Worm (Caenorhabditis elegans) whole organism, mixed stage, embryonic: ENCODE measurements around the gene T25B9.6.

ENCODE experiments used
- M03D4.4 ChIP-seq: sonication (generic microtip); optimal IDR thresholded peaks from 2 replicates; lab custom pipeline; 2017; ENCODE audit warnings: mild to moderate bottlenecking, missing genetic modification characterization, missing compliant biosample characterization
- bed-3 ChIP-seq: fragments of 200-800 bp; sonication (Bioruptor generic); optimal IDR thresholded peaks from 3 replicates; lab custom pipeline; 2018; ENCODE audit warnings: mild to moderate bottlenecking, missing genetic modification characterization, moderate library complexity, missing compliant biosample characterization
- ceh-39 ChIP-seq: fragments of 150-350 bp; optimal IDR thresholded peaks from 2 replicates; lab custom pipeline; 2014; ENCODE audit warnings: missing biosample characterization, missing genetic modification characterization
- ceh-43 ChIP-seq: fragments of 200-800 bp; sonication (Bioruptor generic); optimal IDR thresholded peaks from 2 replicates; lab custom pipeline; 2018; ENCODE audit warnings: mild to moderate bottlenecking, missing genetic modification characterization, moderate library complexity, missing compliant biosample characterization
- ceh-83 ChIP-seq: fragments of 200-800 bp; sonication (Bioruptor generic); optimal IDR thresholded peaks from 2 replicates; lab custom pipeline; 2018; ENCODE audit warnings: mild to moderate bottlenecking, missing genetic modification characterization, missing compliant biosample characterization
- ces-1 ChIP-seq: fragments of 150-350 bp; optimal IDR thresholded peaks from 2 replicates; lab custom pipeline; 2014; ENCODE audit warnings: missing biosample characterization, missing genetic modification reagents, missing genetic modification characterization
- cnd-1 ChIP-seq: fragments of 200-800 bp; sonication (Bioruptor generic); optimal IDR thresholded peaks from 2 replicates; lab custom pipeline; 2018; ENCODE audit warnings: mild to moderate bottlenecking, missing genetic modification characterization, missing compliant biosample characterization
- drap-1 ChIP-seq: fragments of 200-800 bp; sonication (Bioruptor generic); optimal IDR thresholded peaks from 3 replicates; lab custom pipeline; 2018; ENCODE audit warnings: mild to moderate bottlenecking, missing genetic modification characterization, missing compliant biosample characterization
- elt-1 ChIP-seq: sonication (generic microtip); optimal IDR thresholded peaks from 2 replicates; lab custom pipeline; 2017; ENCODE audit warnings: missing genetic modification characterization, mild to moderate bottlenecking, missing compliant biosample characterization, antibody characterized with exemption, moderate library complexity, borderline replicate concordance; ENCODE audit not compliant: insufficient read depth
- elt-3 ChIP-seq: fragments of 150-350 bp; optimal IDR thresholded peaks from 2 replicates; lab custom pipeline; 2014; ENCODE audit warnings: missing biosample characterization, missing genetic modification characterization
- ham-2 ChIP-seq: fragments of 200-800 bp; sonication (Bioruptor generic); optimal IDR thresholded peaks from 2 replicates; lab custom pipeline; 2018; ENCODE audit warnings: mild to moderate bottlenecking, missing genetic modification characterization, missing compliant biosample characterization
- hlh-1 ChIP-seq: fragments of 150-350 bp; optimal IDR thresholded peaks from 2 replicates; lab custom pipeline; 2014; ENCODE audit warnings: missing biosample characterization, missing genetic modification reagents, missing genetic modification characterization
- lin-13 ChIP-seq: fragments of 150-350 bp; optimal IDR thresholded peaks from 2 replicates; lab custom pipeline; 2014; ENCODE audit warnings: missing biosample characterization, missing genetic modification characterization
- lin-32 ChIP-seq: fragments of 200-800 bp; sonication (Bioruptor generic); optimal IDR thresholded peaks from 2 replicates; lab custom pipeline; 2018; ENCODE audit warnings: mild to moderate bottlenecking, missing genetic modification characterization, missing compliant biosample characterization
- lsy-2 ChIP-seq: fragments of 150-350 bp; optimal IDR thresholded peaks from 2 replicates; lab custom pipeline; 2014; ENCODE audit warnings: missing biosample characterization, missing genetic modification characterization
- mab-5 ChIP-seq: fragments of 150-350 bp; optimal IDR thresholded peaks from 2 replicates; lab custom pipeline; 2014; ENCODE audit warnings: missing biosample characterization, missing genetic modification characterization
- mls-2 ChIP-seq: sonication (generic microtip); optimal IDR thresholded peaks from 2 replicates; lab custom pipeline; 2016; ENCODE audit warnings: mild to moderate bottlenecking, missing genetic modification characterization, moderate library complexity, missing compliant biosample characterization
- nhr-12 ChIP-seq: fragments of 150-350 bp; optimal IDR thresholded peaks from 2 replicates; lab custom pipeline; 2014; ENCODE audit warnings: missing biosample characterization, missing genetic modification characterization
- nhr-2 ChIP-seq: fragments of 150-350 bp; optimal IDR thresholded peaks from 2 replicates; lab custom pipeline; 2014; ENCODE audit warnings: missing biosample characterization, missing genetic modification characterization
- nhr-28 ChIP-seq: fragments of 150-350 bp; optimal IDR thresholded peaks from 2 replicates; lab custom pipeline; 2014; ENCODE audit warnings: missing biosample characterization, missing genetic modification characterization
- nhr-76 ChIP-seq: sonication (generic microtip); optimal IDR thresholded peaks from 2 replicates; lab custom pipeline; 2017; ENCODE audit warnings: missing biosample characterization, missing genetic modification characterization
- pha-4 ChIP-seq: fragments of 150-350 bp; optimal IDR thresholded peaks from 2 replicates; lab custom pipeline; 2018; ENCODE audit warnings: missing biosample characterization, missing genetic modification reagents, missing genetic modification characterization
- sem-2 ChIP-seq: fragments of 200-800 bp; sonication (Bioruptor generic); optimal IDR thresholded peaks from 2 replicates; lab custom pipeline; 2018; ENCODE audit warnings: mild to moderate bottlenecking, missing genetic modification characterization, missing compliant biosample characterization
- snpc-4 ChIP-seq: fragments of 150-350 bp; optimal IDR thresholded peaks from 2 replicates; lab custom pipeline; 2014; ENCODE audit warnings: missing biosample characterization, missing genetic modification characterization
- sptf-1 ChIP-seq: sonication (generic microtip); optimal IDR thresholded peaks from 2 replicates; lab custom pipeline; 2017; ENCODE audit warnings: mild to moderate bottlenecking, missing genetic modification characterization, moderate library complexity, missing compliant biosample characterization
- tbx-8 ChIP-seq: fragments of 200-800 bp; sonication (Bioruptor generic); optimal IDR thresholded peaks from 2 replicates; lab custom pipeline; 2018; ENCODE audit warnings: mild to moderate bottlenecking, missing genetic modification characterization, moderate library complexity, missing compliant biosample characterization
- unc-120 ChIP-seq: sonication (generic microtip); optimal IDR thresholded peaks from 2 replicates; lab custom pipeline; 2017; ENCODE audit warnings: missing genetic modification characterization, missing compliant biosample characterization; ENCODE audit not compliant: poor library complexity, severe bottlenecking
- unc-39 ChIP-seq: fragments of 150-350 bp; optimal IDR thresholded peaks from 2 replicates; lab custom pipeline; 2014; ENCODE audit warnings: missing biosample characterization, missing genetic modification characterization
- unc-62 ChIP-seq: fragments of 150-350 bp; optimal IDR thresholded peaks from 2 replicates; lab custom pipeline; 2014; ENCODE audit warnings: missing biosample characterization, missing genetic modification reagents, missing genetic modification characterization
- ztf-11 ChIP-seq: fragments of 150-350 bp; optimal IDR thresholded peaks from 2 replicates; lab custom pipeline; 2014; ENCODE audit warnings: missing biosample characterization, missing genetic modification characterization

T25B9.6 gene

ce11 chrIV:10790353-10790752, 32.4 kb downstream of the T25B9.6 start, which contains the start of gene pept-2:
Gene pept-2 (plus strand): TSS chrIV:10790653.
- TF ChIP-seq ceh-43 (no peak), hlh-1 (no peak), nhr-2 (no peak)

ce11 chrIV:10795678-10796077, 37.7 kb downstream of the T25B9.6 start:
- TF ChIP-seq ham-2 = no peak
- TF ChIP-seq ztf-11 (tag; lab: Kevin White, UChicago) = no peak
- TF ChIP-seq unc-120 (tag; lab: Kevin White, UChicago) = no peak
- no peak for TF ChIP-seq M03D4.4 (tag; lab: Kevin White, UChicago)
- TF ChIP-seq unc-62 (GFP tag; lab: Kevin White, UChicago) = no peak

- no peak for TF ChIP-seq mab-5 (tag; lab: Kevin White, UChicago)
- peak; percentile 57 for TF ChIP-seq elt-1 (tag; lab: Kevin White, UChicago)
Observed at ce11 chrIV:10796707-10797106, 38.8 kb downstream of the T25B9.6 start.

- TF ChIP-seq nhr-12 (tag; lab: Kevin White, UChicago) (no peak), nhr-2 (no peak), ces-1 (GFP tag; lab: Kevin White, UChicago) (no peak), sptf-1 (tag; lab: Kevin White, UChicago) (no peak), unc-62 (GFP tag; lab: Kevin White, UChicago) (no peak), mls-2 (no peak), snpc-4 (tag; lab: Kevin White, UChicago) (no peak), nhr-28 (tag; lab: Kevin White, UChicago) (no peak), M03D4.4 (tag; lab: Kevin White, UChicago) (no peak), tbx-8 (GFP tag; lab: Kevin White, UChicago) (no peak), ceh-39 (tag; lab: Kevin White, UChicago) (no peak), drap-1 (no peak), pha-4 (tag; lab: Kevin White, UChicago) (no peak)
Observed at ce11 chrIV:10798604-10799003, 40.7 kb downstream of the T25B9.6 start.

ce11 chrIV:10799354-10799753, 41.4 kb downstream of the T25B9.6 start, which contains the start of gene zipt-2.1:
Gene zipt-2.1 (plus strand): TSS chrIV:10799654.
- no peak for TF ChIP-seq snpc-4 (tag; lab: Kevin White, UChicago)
- no peak for TF ChIP-seq nhr-28 (tag; lab: Kevin White, UChicago)
- TF ChIP-seq hlh-1 = no peak
- TF ChIP-seq nhr-76 (tag; lab: Kevin White, UChicago) = no peak
- no peak for TF ChIP-seq elt-3
- TF ChIP-seq ztf-11 (tag; lab: Kevin White, UChicago) = no peak
- TF ChIP-seq unc-120 (tag; lab: Kevin White, UChicago) = no peak
- no peak for TF ChIP-seq lin-32 (GFP tag; lab: Kevin White, UChicago)
- no peak for TF ChIP-seq sptf-1 (tag; lab: Kevin White, UChicago)
- TF ChIP-seq sem-2 (GFP tag; lab: Kevin White, UChicago) = no peak
- no peak for TF ChIP-seq M03D4.4 (tag; lab: Kevin White, UChicago)
- TF ChIP-seq ceh-39 (tag; lab: Kevin White, UChicago) = no peak
- TF ChIP-seq mls-2 = no peak
- no peak for TF ChIP-seq bed-3 (GFP tag; lab: Kevin White, UChicago)

- TF ChIP-seq hlh-1 (no peak), nhr-28 (tag; lab: Kevin White, UChicago) (no peak), elt-3 (no peak), cnd-1 (tag; lab: Kevin White, UChicago) (no peak), unc-39 (tag; lab: Kevin White, UChicago) (no peak), nhr-76 (tag; lab: Kevin White, UChicago) (no peak), nhr-12 (tag; lab: Kevin White, UChicago) (no peak), nhr-2 (no peak), lin-13 (no peak), pha-4 (tag; lab: Kevin White, UChicago) (no peak), lsy-2 (tag; lab: Kevin White, UChicago) (no peak), lin-32 (GFP tag; lab: Kevin White, UChicago) (no peak), elt-1 (tag; lab: Kevin White, UChicago) (no peak), bed-3 (GFP tag; lab: Kevin White, UChicago) (no peak), ceh-83 (GFP tag; lab: Kevin White, UChicago) (no peak), tbx-8 (GFP tag; lab: Kevin White, UChicago) (no peak), snpc-4 (tag; lab: Kevin White, UChicago) (no peak)
Observed at ce11 chrIV:10803973-10804372, 46.0 kb downstream of the T25B9.6 start.
